Worm (Caenorhabditis elegans) whole organism, L4 larva: ENCODE data around the gene hpo-12.

Experiments used
- D1046.2 ChIP-seq: fragments of 200-800 bp; sonication (Bioruptor generic); IDR thresholded peaks from 2 replicates; pipeline ENCODE4 v1.3.6; 2022; ENCODE audit warnings: missing genetic modification characterization, missing compliant biosample characterization
- F10B5.3 ChIP-seq: sonication (generic microtip); optimal IDR thresholded peaks from 2 replicates; lab custom pipeline; 2016; ENCODE audit warnings: mild to moderate bottlenecking, missing genetic modification characterization, missing compliant biosample characterization
- F49E8.2 ChIP-seq: sonication (generic microtip); optimal IDR thresholded peaks from 2 replicates; lab custom pipeline; 2016; ENCODE audit warnings: missing compliant biosample characterization, mild to moderate bottlenecking, missing genetic modification characterization, borderline replicate concordance
- T20F7.1 ChIP-seq: fragments of 200-800 bp; sonication (Bioruptor generic); optimal IDR thresholded peaks from 2 replicates; lab custom pipeline; 2018; ENCODE audit warnings: mild to moderate bottlenecking, missing genetic modification characterization, missing compliant biosample characterization
- Y5F2A.4 ChIP-seq: fragments of 200-800 bp; sonication (Bioruptor generic); optimal IDR thresholded peaks from 2 replicates; lab custom pipeline; 2018; ENCODE audit warnings: mild to moderate bottlenecking, missing genetic modification characterization, missing compliant biosample characterization
- ZK337.2 ChIP-seq: fragments of 200-800 bp; sonication (Bioruptor generic); IDR thresholded peaks from 2 replicates; pipeline ENCODE4 v1.3.6; 2022; ENCODE audit warnings: missing genetic modification reagents, missing genetic modification characterization, missing compliant biosample characterization
- aha-1 ChIP-seq: fragments of 150-350 bp; peaks from one replicate; lab custom pipeline; 2014; ENCODE audit warnings: missing biosample characterization, missing genetic modification characterization
- aly-2 ChIP-seq: sonication (generic microtip); optimal IDR thresholded peaks from 2 replicates; lab custom pipeline; 2018; ENCODE audit warnings: missing biosample characterization, missing genetic modification characterization
- ama-1 ChIP-seq: fragments of 150-350 bp; optimal IDR thresholded peaks from 2 replicates; lab custom pipeline; 2014; ENCODE audit warnings: inconsistent platforms, mixed read lengths
- arid-1 ChIP-seq: fragments of 200-800 bp; sonication (Bioruptor generic); conservative IDR thresholded peaks from 2 replicates; pipeline ENCODE4 v1.3.6; 2022; ENCODE audit warnings: missing genetic modification reagents, missing genetic modification characterization, missing compliant biosample characterization
- ceh-20 ChIP-seq: fragments of 200-800 bp; sonication (Bioruptor generic); IDR thresholded peaks from 2 replicates; pipeline ENCODE4 v1.3.6; 2022; ENCODE audit warnings: missing genetic modification reagents, missing genetic modification characterization, missing compliant biosample characterization
- ceh-28 ChIP-seq: fragments of 150-350 bp; optimal IDR thresholded peaks from 2 replicates; lab custom pipeline; 2014; ENCODE audit warnings: missing biosample characterization, missing genetic modification reagents, missing genetic modification characterization
- ceh-44 ChIP-seq: fragments of 200-800 bp; sonication (Bioruptor generic); IDR thresholded peaks from 2 replicates; pipeline ENCODE4 v1.3.6; 2022; ENCODE audit warnings: missing genetic modification reagents, missing genetic modification characterization, missing compliant biosample characterization
- cey-2 ChIP-seq: sonication (generic microtip); optimal IDR thresholded peaks from 3 replicates; lab custom pipeline; 2017; ENCODE audit warnings: missing genetic modification characterization, mild to moderate bottlenecking, missing compliant biosample characterization, antibody characterized with exemption, borderline replicate concordance; ENCODE audit not compliant: insufficient read depth
- ctbp-1 ChIP-seq: fragments of 200-800 bp; sonication (Bioruptor generic); IDR thresholded peaks from 2 replicates; pipeline ENCODE4 v1.3.6; 2022; ENCODE audit warnings: missing genetic modification reagents, missing genetic modification characterization, missing compliant biosample characterization
- daf-19 ChIP-seq: fragments of 200-800 bp; sonication (Bioruptor generic); conservative IDR thresholded peaks from 2 replicates; pipeline ENCODE4 v1.3.6; 2022; ENCODE audit warnings: missing genetic modification characterization, missing compliant biosample characterization
- dmd-6 ChIP-seq: fragments of 200-800 bp; sonication (Bioruptor generic); IDR thresholded peaks from 2 replicates; pipeline ENCODE4 v1.3.6; 2022; ENCODE audit warnings: missing genetic modification reagents, missing genetic modification characterization, missing compliant biosample characterization
- gei-8 ChIP-seq: fragments of 200-800 bp; sonication (Bioruptor generic); optimal IDR thresholded peaks from 2 replicates; lab custom pipeline; 2018; ENCODE audit warnings: mild to moderate bottlenecking, missing genetic modification characterization, missing compliant biosample characterization
- hif-1 ChIP-seq, 2 experiments: sonication (generic microtip); optimal IDR thresholded peaks; 2 replicates each; lab custom pipeline; 2016 to 2017; ENCODE audit warnings: missing compliant biosample characterization in 2 of 2, missing genetic modification characterization in 2 of 2, missing genetic modification reagents in 2 of 2, missing genotype in 2 of 2, mild to moderate bottlenecking in 1 of 2
- hlh-30 ChIP-seq: sonication (generic microtip); optimal IDR thresholded peaks from 2 replicates; lab custom pipeline; 2017; ENCODE audit warnings: antibody characterized with exemption, mild to moderate bottlenecking, missing genetic modification characterization, missing compliant biosample characterization; ENCODE audit not compliant: insufficient read depth
- hmg-1.1 ChIP-seq: fragments of 200-800 bp; sonication (Bioruptor generic); IDR thresholded peaks from 2 replicates; pipeline ENCODE4 v1.3.6; 2022; ENCODE audit warnings: missing genetic modification reagents, missing genetic modification characterization, missing compliant biosample characterization
- lin-13 ChIP-seq: fragments of 150-350 bp; optimal IDR thresholded peaks from 2 replicates; lab custom pipeline; 2014; ENCODE audit warnings: missing biosample characterization, missing genetic modification reagents, missing genetic modification characterization
- lin-29 ChIP-seq: fragments of 200-800 bp; sonication (Bioruptor generic); IDR thresholded peaks from 2 replicates; pipeline ENCODE4 v1.3.6; 2022; ENCODE audit warnings: missing genetic modification reagents, missing genetic modification characterization, missing compliant biosample characterization
- madf-5 ChIP-seq, 2 experiments: fragments of 200-800 bp; sonication (Bioruptor generic); IDR thresholded peaks; 2 replicates each; pipeline ENCODE4 v1.3.6; 2022; ENCODE audit warnings: missing compliant biosample characterization in 2 of 2, missing genetic modification characterization in 2 of 2
- mdt-29 ChIP-seq: fragments of 200-800 bp; sonication (Bioruptor generic); IDR thresholded peaks from 2 replicates; pipeline ENCODE4 v1.3.6; 2022; ENCODE audit warnings: missing genetic modification reagents, missing genetic modification characterization, missing compliant biosample characterization
- nhr-102 ChIP-seq: sonication (generic microtip); optimal IDR thresholded peaks from 2 replicates; lab custom pipeline; 2016; ENCODE audit warnings: mild to moderate bottlenecking, missing genetic modification characterization, moderate library complexity, missing compliant biosample characterization
- nhr-237 ChIP-seq: sonication (generic microtip); optimal IDR thresholded peaks from 2 replicates; lab custom pipeline; 2017; ENCODE audit warnings: missing biosample characterization, missing genetic modification characterization
- nhr-28 ChIP-seq: fragments of 150-350 bp; optimal IDR thresholded peaks from 2 replicates; lab custom pipeline; 2014; ENCODE audit warnings: missing biosample characterization, missing genetic modification characterization
- nhr-76 ChIP-seq: fragments of 150-350 bp; optimal IDR thresholded peaks from 2 replicates; lab custom pipeline; 2014; ENCODE audit warnings: missing biosample characterization, missing genetic modification characterization
- sdz-12 ChIP-seq: fragments of 200-800 bp; sonication (Bioruptor generic); optimal IDR thresholded peaks from 2 replicates; lab custom pipeline; 2018; ENCODE audit warnings: mild to moderate bottlenecking, missing genetic modification characterization, missing compliant biosample characterization
- skn-1 ChIP-seq: fragments of 150-350 bp; optimal IDR thresholded peaks from 2 replicates; lab custom pipeline; 2014; ENCODE audit warnings: missing biosample characterization, missing genetic modification characterization
- snpc-4 ChIP-seq: fragments of 150-350 bp; optimal IDR thresholded peaks from 2 replicates; lab custom pipeline; 2014; ENCODE audit warnings: missing biosample characterization, missing genetic modification characterization
- spr-3 ChIP-seq: fragments of 200-800 bp; sonication (Bioruptor generic); optimal IDR thresholded peaks from 2 replicates; lab custom pipeline; 2018; ENCODE audit warnings: mild to moderate bottlenecking, missing genetic modification characterization, missing compliant biosample characterization
- tag-97 ChIP-seq: fragments of 200-800 bp; sonication (Bioruptor generic); IDR thresholded peaks from 2 replicates; pipeline ENCODE4 v1.3.6; 2022; ENCODE audit warnings: missing genetic modification characterization, missing compliant biosample characterization
- unc-39 ChIP-seq: sonication (generic microtip); optimal IDR thresholded peaks from 2 replicates; lab custom pipeline; 2017; ENCODE audit warnings: missing biosample characterization, missing genetic modification characterization
- unc-62 ChIP-seq, 3 experiments: fragments of 150-350 bp in 1 of 3; sonication (generic microtip); optimal IDR thresholded peaks in 2 of 3; peaks in 1 of 3; 1 replicate in 1 of 3; 2 replicates in 2 of 3; lab custom pipeline; 2014 to 2017; ENCODE audit warnings: missing biosample characterization in 3 of 3, missing genetic modification characterization in 3 of 3, missing genetic modification reagents in 3 of 3, missing genotype in 1 of 3
- zag-1 ChIP-seq: fragments of 150-350 bp; optimal IDR thresholded peaks from 2 replicates; lab custom pipeline; 2014; ENCODE audit warnings: missing biosample characterization, missing genetic modification characterization
- zfp-2 ChIP-seq: sonication (generic microtip); optimal IDR thresholded peaks from 2 replicates; lab custom pipeline; 2016; ENCODE audit warnings: mild to moderate bottlenecking, missing genetic modification characterization, missing compliant biosample characterization
- zfp-3 ChIP-seq: fragments of 200-800 bp; sonication (Bioruptor generic); conservative IDR thresholded peaks from 2 replicates; pipeline ENCODE4 v1.3.6; 2022; ENCODE audit warnings: missing genetic modification reagents, missing genetic modification characterization, missing compliant biosample characterization
- zip-2 ChIP-seq: fragments of 150-350 bp; optimal IDR thresholded peaks from 2 replicates; lab custom pipeline; 2014; ENCODE audit warnings: missing biosample characterization, missing genetic modification characterization
- ztf-11 ChIP-seq: fragments of 150-350 bp; optimal IDR thresholded peaks from 2 replicates; lab custom pipeline; 2014; ENCODE audit warnings: missing biosample characterization, missing genetic modification characterization

The hpo-12 gene

DNA sequence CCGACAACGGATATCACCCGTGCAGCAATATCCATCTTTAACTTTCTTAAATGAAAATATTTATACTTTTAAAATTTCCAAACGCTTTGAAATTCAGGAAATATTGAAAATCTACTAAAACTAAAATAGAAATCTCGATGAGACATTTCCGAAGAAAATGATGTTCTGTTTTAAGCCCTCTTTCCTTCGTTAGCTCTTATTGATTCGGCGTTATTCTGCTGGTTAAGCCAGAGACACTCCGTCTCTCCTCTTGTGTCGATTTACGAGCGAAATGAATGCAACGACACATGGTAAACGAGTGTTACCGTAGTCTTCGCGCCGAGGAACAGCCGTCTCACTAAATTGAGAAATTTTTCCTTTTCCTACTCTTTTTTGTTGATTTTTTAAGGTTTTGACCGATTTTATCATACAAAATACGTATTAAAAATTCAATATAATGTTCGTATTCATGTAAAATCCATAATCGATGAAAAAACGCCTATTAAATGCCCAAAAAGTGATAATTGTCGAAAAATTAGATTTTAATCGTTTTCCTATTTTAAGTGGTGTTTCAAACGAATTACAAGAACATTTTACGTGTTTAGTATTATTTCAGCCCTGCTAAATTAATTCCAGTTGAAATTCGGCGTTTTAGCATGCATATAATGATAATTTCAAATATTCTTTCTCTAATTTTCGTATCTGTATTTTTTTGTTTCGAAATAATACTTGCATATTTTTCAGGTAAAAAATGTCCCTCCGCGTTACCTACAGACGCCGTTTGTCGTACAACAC is 14.5 kb upstream of the hpo-12 start, which contains the start of the genes ppm-1.H and rpl-34 (continued):
- TF ChIP-seq F10B5.3 (no peak), nhr-76 (tag; lab: Kevin White, UChicago) (no peak), daf-19 (GFP tag; lab: Robert Waterston, UW) (no peak), snpc-4 (tag; lab: Kevin White, UChicago) (no peak), Y5F2A.4 (GFP tag; lab: Kevin White, UChicago) (no peak), aly-2 (tag; lab: Kevin White, UChicago) (no peak), zag-1 (tag; lab: Kevin White, UChicago) (no peak), nhr-102 (tag; lab: Kevin White, UChicago) (no peak), skn-1 (tag; lab: Kevin White, UChicago) (no peak), F49E8.2 (tag; lab: Kevin White, UChicago) (no peak), dmd-6 (GFP tag; lab: Robert Waterston, UW) (no peak), tag-97 (GFP tag; lab: Robert Waterston, UW) (no peak), zfp-3 (GFP tag; lab: Robert Waterston, UW) (no peak), nhr-28 (no peak), hmg-1.1 (GFP tag; lab: Robert Waterston, UW) (0 out of 2 replicates have a peak, but pooled peaks have one; percentile 30), ceh-44 (GFP tag; lab: Robert Waterston, UW) (no peak), sdz-12 (GFP tag; lab: Kevin White, UChicago) (no peak), lin-13 (no peak)

DNA sequence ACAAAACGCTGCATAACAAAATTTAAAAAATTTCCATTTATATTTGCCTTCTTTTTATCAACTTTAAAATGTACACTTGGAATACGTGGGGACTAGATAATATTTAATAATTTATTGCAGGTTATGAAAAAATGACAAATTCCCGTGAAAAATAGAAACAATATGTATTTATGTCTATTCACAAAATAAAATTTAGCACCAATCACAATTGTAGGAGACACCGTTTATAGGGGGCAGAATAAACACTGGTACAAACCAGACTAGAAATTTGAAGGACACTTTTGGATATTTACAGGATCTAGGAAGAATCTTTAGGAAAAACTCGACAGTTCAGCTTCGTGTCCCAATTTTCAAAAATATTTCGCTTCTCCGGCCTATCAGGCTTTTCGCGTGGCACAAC is 12.6 kb upstream of the hpo-12 start, which contains the start of gene C42C1.3:
C42C1.3 (minus strand) TSS at position 101 of the 400 bp plus-strand sequence.
- TF ChIP-seq aha-1 (peak; percentile 9), snpc-4 (tag; lab: Kevin White, UChicago) (no peak)

DNA sequence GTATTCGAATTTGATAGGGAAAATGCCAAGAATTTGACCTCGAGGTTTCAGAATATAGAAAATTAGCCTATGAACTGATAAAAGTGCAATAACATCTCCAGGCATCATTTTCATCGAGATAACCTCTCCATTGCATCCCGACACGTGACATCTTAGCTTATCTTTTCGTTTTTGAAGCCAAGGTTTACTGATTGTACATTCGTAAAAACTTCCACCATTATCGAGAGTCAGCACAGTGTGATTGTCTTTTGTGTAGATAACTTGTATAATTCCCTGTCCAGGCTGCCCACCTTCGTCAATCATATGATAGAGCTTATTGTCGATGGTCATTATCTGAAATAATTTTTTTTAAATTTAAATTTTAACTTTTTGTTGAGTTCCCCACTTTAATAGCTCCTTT is 8.6 kb upstream of the hpo-12 start:
- TF ChIP-seq ctbp-1 (GFP tag; lab: Robert Waterston, UW) (no peak), aha-1 (no peak), ceh-20 (GFP tag; lab: Robert Waterston, UW) (no peak), ceh-28 (tag; lab: Kevin White, UChicago) (no peak), T20F7.1 (GFP tag; lab: Kevin White, UChicago) (no peak), gei-8 (no peak), daf-19 (GFP tag; lab: Robert Waterston, UW) (no peak), lin-29 (GFP tag; lab: Robert Waterston, UW) (no peak), ztf-11 (tag; lab: Kevin White, UChicago) (no peak), F10B5.3 (no peak), hlh-30 (no peak), hif-1 (tag; optimal IDR thresholded peaks at IDR 0.05; lab: Kevin White, UChicago) (no peak), cey-2 (tag; lab: Kevin White, UChicago) (no peak), nhr-76 (tag; lab: Kevin White, UChicago) (no peak)

DNA sequence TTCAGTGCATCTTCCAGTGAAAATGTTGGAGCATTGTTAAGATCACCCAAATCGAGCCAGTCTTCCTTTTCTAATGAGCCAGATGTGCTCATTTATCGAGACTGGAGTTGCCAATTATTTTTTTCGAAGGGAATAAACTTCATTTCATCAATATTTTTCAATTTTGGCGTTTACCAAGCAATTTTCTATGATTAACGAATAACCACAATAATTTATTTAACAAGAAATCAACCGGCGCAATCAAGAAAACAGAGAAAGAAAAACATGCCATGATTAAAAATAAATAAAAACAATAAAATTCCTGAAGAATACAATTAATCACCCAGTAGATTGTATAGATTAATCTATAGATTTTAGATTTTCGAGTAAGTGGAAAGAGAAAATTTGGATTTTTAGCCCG is 7.1 kb upstream of the hpo-12 start, which contains the start of gene vps-8:
vps-8 (minus strand) TSS at position 101 of the 400 bp plus-strand sequence.
- TF ChIP-seq arid-1 (GFP tag; lab: Robert Waterston, UW) (no peak), unc-39 (no peak), zfp-2 (no peak), ama-1 (lab: Kevin White, UChicago) (no peak), D1046.2 (no peak), aly-2 (tag; lab: Kevin White, UChicago) (no peak), F10B5.3 (no peak), nhr-237 (tag; lab: Kevin White, UChicago) (no peak), tag-97 (GFP tag; lab: Robert Waterston, UW) (no peak), zip-2 (tag; lab: Kevin White, UChicago) (no peak), hmg-1.1 (GFP tag; lab: Robert Waterston, UW) (no peak), spr-3 (GFP tag; lab: Kevin White, UChicago) (no peak), nhr-102 (tag; lab: Kevin White, UChicago) (no peak), madf-5 (GFP tag; IDR thresholded peaks at IDR 0.05; lab: Robert Waterston, UW) (no peak), ZK337.2 (GFP tag; lab: Robert Waterston, UW) (no peak), unc-62 (GFP tag; optimal IDR thresholded peaks at IDR 0.05 in 1 of 2; lab: Kevin White, UChicago) (no peak), unc-62 (tag; optimal IDR thresholded peaks at IDR 0.05; lab: Kevin White, UChicago) (no peak), mdt-29 (GFP tag; lab: Robert Waterston, UW) (no peak)
